Fruit fly (Drosophila melanogaster) whole organism, wandering third instar larva: Measurements from ENCODE around the gene CG34324.

ENCODE experiments used
- CG32264 ChIP-seq: fragments of 200-800 bp; sonication (Bioruptor generic); optimal IDR thresholded peaks from 2 replicates; lab custom pipeline; 2016; ENCODE audit warnings: missing biosample characterization, missing genetic modification characterization
- CrebA ChIP-seq: fragments of 200-800 bp; sonication (Bioruptor generic); optimal IDR thresholded peaks from 2 replicates; lab custom pipeline; 2016; ENCODE audit warnings: missing biosample characterization, mild to moderate bottlenecking, missing genetic modification characterization, borderline replicate concordance
- Dfd ChIP-seq: fragments of >200 bp; optimal IDR thresholded peaks from 2 replicates; lab custom pipeline; 2017; ENCODE audit warnings: missing biosample characterization, missing genetic modification characterization
- Dif ChIP-seq: fragments of 200-275, 200-300 bp; sonication (Bioruptor generic); optimal IDR thresholded peaks from 2 replicates; lab custom pipeline; 2018; ENCODE audit warnings: missing biosample characterization, missing genetic modification characterization; ENCODE audit not compliant: partially characterized antibody
- Hnf4 ChIP-seq: fragments of 200-800 bp; sonication (Bioruptor generic); optimal IDR thresholded peaks from 2 replicates; lab custom pipeline; 2016; ENCODE audit warnings: missing biosample characterization, mild to moderate bottlenecking, missing genetic modification characterization
- Mio ChIP-seq: sonication (Bioruptor generic); optimal IDR thresholded peaks from 2 replicates; lab custom pipeline; 2016; ENCODE audit warnings: missing biosample characterization, missing genetic modification characterization
- Myc ChIP-seq: fragments of >200 bp; optimal IDR thresholded peaks from 2 replicates; lab custom pipeline; 2017
- Vsx2 ChIP-seq: fragments of 200-300, 225-300 bp; sonication (Bioruptor generic); optimal IDR thresholded peaks from 2 replicates; lab custom pipeline; 2018; ENCODE audit warnings: missing biosample characterization, missing genetic modification characterization; ENCODE audit not compliant: partially characterized antibody
- br ChIP-seq: fragments of 200-800 bp; sonication (Bioruptor generic); optimal IDR thresholded peaks from 2 replicates; lab custom pipeline; 2016; ENCODE audit warnings: missing biosample characterization, missing genetic modification characterization
- brk ChIP-seq: fragments of 200-800 bp; sonication (Bioruptor generic); optimal IDR thresholded peaks from 2 replicates; lab custom pipeline; 2016; ENCODE audit warnings: missing biosample characterization, mild to moderate bottlenecking, missing genetic modification characterization
- ey ChIP-seq: fragments of 200-800 bp; sonication (Bioruptor generic); optimal IDR thresholded peaks from 2 replicates; lab custom pipeline; 2016; ENCODE audit warnings: missing biosample characterization, missing genetic modification characterization
- h ChIP-seq: fragments of 200-800 bp; sonication (Bioruptor generic); optimal IDR thresholded peaks from 3 replicates; lab custom pipeline; 2016; ENCODE audit warnings: missing biosample characterization, mild to moderate bottlenecking, missing genetic modification characterization
- lola ChIP-seq: fragments of >200 bp; optimal IDR thresholded peaks from 2 replicates; lab custom pipeline; 2017; ENCODE audit warnings: missing biosample characterization, missing genetic modification characterization
- sage ChIP-seq: fragments of 200-800 bp; sonication (Bioruptor generic); optimal IDR thresholded peaks from 2 replicates; lab custom pipeline; 2016; ENCODE audit warnings: missing biosample characterization, mild to moderate bottlenecking, missing genetic modification characterization
- sv ChIP-seq: fragments of 200-800 bp; sonication (Bioruptor generic); optimal IDR thresholded peaks from 3 replicates; lab custom pipeline; 2016; ENCODE audit warnings: missing biosample characterization, missing genetic modification characterization
- woc ChIP-seq: sonication (Bioruptor generic); optimal IDR thresholded peaks from 2 replicates; lab custom pipeline; 2016; ENCODE audit warnings: missing biosample characterization, mild to moderate bottlenecking, missing genetic modification characterization

Gene CG34324

DNA sequence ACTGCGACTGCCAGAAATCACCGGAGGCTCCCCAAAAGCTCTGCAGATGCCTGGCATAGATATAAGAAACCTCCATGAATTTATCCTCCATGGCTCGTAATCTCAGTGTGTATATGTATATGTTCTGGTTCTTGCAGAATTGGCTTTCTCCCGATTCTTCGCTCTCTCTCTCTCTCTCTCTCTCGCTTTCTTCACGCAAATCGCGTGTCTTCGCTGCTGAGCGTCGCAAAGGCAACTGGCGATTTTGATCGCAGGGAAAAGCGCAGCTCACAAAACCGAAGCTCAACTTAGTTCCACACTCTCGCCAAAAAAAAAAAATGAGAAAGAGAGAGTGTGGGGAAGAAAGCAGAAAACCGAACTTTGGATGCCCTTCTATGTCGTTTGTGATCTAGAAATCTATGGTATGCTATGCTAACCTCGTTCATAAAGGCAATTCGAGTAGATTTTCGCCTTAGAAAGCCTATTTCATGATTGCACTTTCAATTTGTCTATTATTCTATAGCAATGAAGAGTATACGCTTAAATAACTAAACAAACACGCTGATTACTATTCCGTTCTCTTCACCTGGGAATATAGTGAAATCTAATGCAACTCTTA, 46.0 kb downstream of the CG34324 start:
- no peak for TF ChIP-seq lola (GFP tag; lab: Kevin White, UChicago)
- peak; percentile 34 for TF ChIP-seq Vsx2 (GFP tag; lab: Kevin White, UChicago)
- TF ChIP-seq Dif (GFP tag; lab: Kevin White, UChicago) = peak; percentile 58
- TF ChIP-seq woc = peak; percentile 74
- no peak for TF ChIP-seq h (GFP tag; lab: Kevin White, UChicago)

dm6 chrX:13410887-13411286, 46.6 kb downstream of the CG34324 start:
- TF ChIP-seq br (GFP tag; lab: Kevin White, UChicago) = no peak
- peak; percentile 5 for TF ChIP-seq h (GFP tag; lab: Kevin White, UChicago)

DNA sequence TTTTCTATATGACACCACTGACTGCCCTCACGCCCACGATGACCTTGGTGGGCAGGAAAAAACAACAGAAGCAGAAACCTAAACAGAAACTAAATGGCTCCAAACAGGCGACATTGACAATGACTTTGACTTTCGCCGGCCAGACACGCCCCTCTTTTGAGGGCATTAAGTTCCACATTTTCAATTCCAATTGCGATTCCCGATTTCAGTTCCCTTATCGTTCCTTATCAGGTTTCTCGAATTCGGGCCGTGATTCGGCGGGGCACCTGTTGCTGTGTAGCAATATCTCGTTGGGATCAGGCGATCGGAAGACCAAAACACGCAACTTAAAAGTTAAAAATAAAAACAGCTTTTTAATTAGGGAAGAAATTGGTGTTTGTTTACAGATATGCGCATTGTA, 49.8 kb downstream of the CG34324 start:
- TF ChIP-seq brk (GFP tag; lab: Kevin White, UChicago) (no peak), CrebA (no peak), sv (no peak), sage (GFP tag; lab: Kevin White, UChicago) (no peak), Myc (lab: Kevin White, UChicago) (no peak), Hnf4 (GFP tag; lab: Kevin White, UChicago) (no peak), Vsx2 (GFP tag; lab: Kevin White, UChicago) (no peak), ey (no peak), Dfd (GFP tag; lab: Kevin White, UChicago) (no peak), woc (no peak), CG32264 (GFP tag; lab: Kevin White, UChicago) (no peak), Mio (GFP tag; lab: Kevin White, UChicago) (no peak)
